Worm (Caenorhabditis elegans) whole organism, mixed stage, embryonic: ENCODE data around the gene R186.3.

ENCODE experiments used
- bed-3 ChIP-seq: fragments of 200-800 bp; sonication (Bioruptor generic); optimal IDR thresholded peaks from 3 replicates; lab custom pipeline; 2018; ENCODE audit warnings: mild to moderate bottlenecking, missing genetic modification characterization, moderate library complexity, missing compliant biosample characterization
- blmp-1 ChIP-seq: fragments of 150-350 bp; optimal IDR thresholded peaks from 2 replicates; lab custom pipeline; 2014; ENCODE audit warnings: missing biosample characterization, missing genetic modification characterization
- ceh-39 ChIP-seq: fragments of 150-350 bp; optimal IDR thresholded peaks from 2 replicates; lab custom pipeline; 2014; ENCODE audit warnings: missing biosample characterization, missing genetic modification characterization
- ceh-43 ChIP-seq: fragments of 200-800 bp; sonication (Bioruptor generic); optimal IDR thresholded peaks from 2 replicates; lab custom pipeline; 2018; ENCODE audit warnings: mild to moderate bottlenecking, missing genetic modification characterization, moderate library complexity, missing compliant biosample characterization
- ceh-83 ChIP-seq: fragments of 200-800 bp; sonication (Bioruptor generic); optimal IDR thresholded peaks from 2 replicates; lab custom pipeline; 2018; ENCODE audit warnings: mild to moderate bottlenecking, missing genetic modification characterization, missing compliant biosample characterization
- cnd-1 ChIP-seq: fragments of 200-800 bp; sonication (Bioruptor generic); optimal IDR thresholded peaks from 2 replicates; lab custom pipeline; 2018; ENCODE audit warnings: mild to moderate bottlenecking, missing genetic modification characterization, missing compliant biosample characterization
- elt-3 ChIP-seq: fragments of 150-350 bp; optimal IDR thresholded peaks from 2 replicates; lab custom pipeline; 2014; ENCODE audit warnings: missing biosample characterization, missing genetic modification characterization
- flh-1 ChIP-seq: fragments of 200-800 bp; sonication (Bioruptor generic); optimal IDR thresholded peaks from 2 replicates; lab custom pipeline; 2018; ENCODE audit warnings: mild to moderate bottlenecking, missing genetic modification characterization, moderate library complexity, missing compliant biosample characterization
- ham-2 ChIP-seq: fragments of 200-800 bp; sonication (Bioruptor generic); optimal IDR thresholded peaks from 2 replicates; lab custom pipeline; 2018; ENCODE audit warnings: mild to moderate bottlenecking, missing genetic modification characterization, missing compliant biosample characterization
- hlh-1 ChIP-seq: fragments of 150-350 bp; optimal IDR thresholded peaks from 2 replicates; lab custom pipeline; 2014; ENCODE audit warnings: missing biosample characterization, missing genetic modification reagents, missing genetic modification characterization
- lin-32 ChIP-seq: fragments of 200-800 bp; sonication (Bioruptor generic); optimal IDR thresholded peaks from 2 replicates; lab custom pipeline; 2018; ENCODE audit warnings: mild to moderate bottlenecking, missing genetic modification characterization, missing compliant biosample characterization
- lsy-2 ChIP-seq: fragments of 150-350 bp; optimal IDR thresholded peaks from 2 replicates; lab custom pipeline; 2014; ENCODE audit warnings: missing biosample characterization, missing genetic modification characterization
- mab-5 ChIP-seq: fragments of 150-350 bp; optimal IDR thresholded peaks from 2 replicates; lab custom pipeline; 2014; ENCODE audit warnings: missing biosample characterization, missing genetic modification characterization
- mep-1 ChIP-seq: fragments of 150-350 bp; optimal IDR thresholded peaks from 2 replicates; lab custom pipeline; 2017; ENCODE audit warnings: missing biosample characterization, missing genetic modification reagents, missing genetic modification characterization, inconsistent platforms
- nhr-12 ChIP-seq: fragments of 150-350 bp; optimal IDR thresholded peaks from 2 replicates; lab custom pipeline; 2014; ENCODE audit warnings: missing biosample characterization, missing genetic modification characterization
- nhr-2 ChIP-seq: fragments of 150-350 bp; optimal IDR thresholded peaks from 2 replicates; lab custom pipeline; 2014; ENCODE audit warnings: missing biosample characterization, missing genetic modification characterization
- nhr-237 ChIP-seq: fragments of 150-350 bp; optimal IDR thresholded peaks from 2 replicates; lab custom pipeline; 2014; ENCODE audit warnings: missing biosample characterization, missing genetic modification characterization
- nhr-28 ChIP-seq: fragments of 150-350 bp; optimal IDR thresholded peaks from 2 replicates; lab custom pipeline; 2014; ENCODE audit warnings: missing biosample characterization, missing genetic modification characterization
- nhr-76 ChIP-seq: sonication (generic microtip); optimal IDR thresholded peaks from 2 replicates; lab custom pipeline; 2017; ENCODE audit warnings: missing biosample characterization, missing genetic modification characterization
- pha-4 ChIP-seq: fragments of 150-350 bp; optimal IDR thresholded peaks from 2 replicates; lab custom pipeline; 2018; ENCODE audit warnings: missing biosample characterization, missing genetic modification reagents, missing genetic modification characterization
- snpc-4 ChIP-seq: fragments of 150-350 bp; optimal IDR thresholded peaks from 2 replicates; lab custom pipeline; 2014; ENCODE audit warnings: missing biosample characterization, missing genetic modification characterization
- sptf-1 ChIP-seq: sonication (generic microtip); optimal IDR thresholded peaks from 2 replicates; lab custom pipeline; 2017; ENCODE audit warnings: mild to moderate bottlenecking, missing genetic modification characterization, moderate library complexity, missing compliant biosample characterization
- unc-120 ChIP-seq: sonication (generic microtip); optimal IDR thresholded peaks from 2 replicates; lab custom pipeline; 2017; ENCODE audit warnings: missing genetic modification characterization, missing compliant biosample characterization; ENCODE audit not compliant: poor library complexity, severe bottlenecking
- unc-39 ChIP-seq: fragments of 150-350 bp; optimal IDR thresholded peaks from 2 replicates; lab custom pipeline; 2014; ENCODE audit warnings: missing biosample characterization, missing genetic modification characterization
- zip-8 ChIP-seq: fragments of 150-350 bp; optimal IDR thresholded peaks from 2 replicates; lab custom pipeline; 2014; ENCODE audit warnings: missing biosample characterization, missing genetic modification characterization

The R186.3 gene

ce11 chrV:12928929-12929532 is 38.0 kb downstream of the R186.3 start, which contains the start of gene T16G1.2:
T16G1.2 (plus strand) TSS chrV:12929482.
- TF ChIP-seq zip-8 (tag; lab: Kevin White, UChicago) (no peak), ceh-83 (GFP tag; lab: Kevin White, UChicago) (no peak), blmp-1 (tag; lab: Kevin White, UChicago) (peak; percentile 24), snpc-4 (tag; lab: Kevin White, UChicago) (no peak), flh-1 (GFP tag; lab: Kevin White, UChicago) (no peak), mep-1 (tag; lab: Kevin White, UChicago) (no peak), lsy-2 (tag; lab: Kevin White, UChicago) (no peak), mab-5 (tag; lab: Kevin White, UChicago) (no peak), bed-3 (no peak)
- TF ChIP-seq, all 35 proteins: peak for 1

- TF ChIP-seq ceh-83 (GFP tag; lab: Kevin White, UChicago) (no peak), snpc-4 (tag; lab: Kevin White, UChicago) (no peak), mab-5 (tag; lab: Kevin White, UChicago) (no peak)
Measured at ce11 chrV:12924128-12924527, 42.9 kb downstream of the R186.3 start, which contains the start of gene pqn-67. pqn-67 (plus strand) TSS chrV:12924428.

DNA sequence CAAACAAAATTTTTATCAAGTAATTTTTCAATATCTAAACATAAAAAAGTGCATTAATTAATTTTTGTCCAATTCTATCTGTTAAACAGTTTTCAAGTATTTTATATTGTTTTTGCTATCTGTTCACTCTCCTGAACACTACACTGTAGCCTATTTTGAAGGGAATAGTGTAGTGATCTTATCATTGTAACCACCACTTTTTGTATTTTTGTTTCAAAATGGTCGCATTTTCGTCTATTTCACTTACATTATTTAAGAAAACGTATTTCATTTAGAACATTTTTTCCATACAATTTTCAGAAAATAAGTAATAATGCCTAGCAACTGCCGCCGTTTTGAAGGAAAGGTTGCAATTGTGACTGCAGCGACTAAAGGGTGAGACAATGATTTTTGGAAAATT is 44.7 kb downstream of the R186.3 start, which contains the start of gene dhrs-4:
Gene dhrs-4 (plus strand): TSS at position 301 of the 400 bp plus-strand sequence.
- TF ChIP-seq ceh-43 (GFP tag; lab: Kevin White, UChicago) (no peak), pha-4 (tag; lab: Kevin White, UChicago) (no peak), hlh-1 (tag; lab: Kevin White, UChicago) (no peak), nhr-2 (tag; lab: Kevin White, UChicago) (no peak), flh-1 (GFP tag; lab: Kevin White, UChicago) (no peak), nhr-28 (no peak), nhr-76 (no peak), ceh-39 (tag; lab: Kevin White, UChicago) (no peak), nhr-237 (tag; lab: Kevin White, UChicago) (no peak), unc-120 (tag; lab: Kevin White, UChicago) (no peak), cnd-1 (tag; lab: Kevin White, UChicago) (no peak)

DNA sequence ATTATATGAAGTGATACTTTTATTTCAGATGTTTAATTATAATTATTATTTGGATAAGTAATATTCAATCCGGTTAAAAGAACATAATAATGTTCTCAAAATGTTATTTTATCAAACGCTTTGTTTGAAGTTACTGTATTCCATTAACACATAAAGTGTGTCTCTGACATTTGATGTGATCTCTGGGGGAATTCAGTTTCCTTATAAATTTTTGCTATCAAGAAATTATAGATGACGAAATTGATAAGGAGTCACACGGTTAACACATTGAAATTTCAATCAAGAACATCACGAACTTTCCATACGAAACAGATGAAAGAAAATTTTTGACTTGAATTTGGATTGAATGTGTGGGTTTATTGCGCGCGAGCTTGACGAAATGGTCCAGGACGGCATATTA is 45.3 kb downstream of the R186.3 start:
- no peak for TF ChIP-seq ham-2
- no peak for TF ChIP-seq mep-1 (tag; lab: Kevin White, UChicago)
- no peak for TF ChIP-seq nhr-28
- TF ChIP-seq zip-8 (tag; lab: Kevin White, UChicago): no peak
- no peak for TF ChIP-seq flh-1 (GFP tag; lab: Kevin White, UChicago)
- no peak for TF ChIP-seq lin-32

- TF ChIP-seq pha-4 (tag; lab: Kevin White, UChicago): no peak
- TF ChIP-seq sptf-1 (tag; lab: Kevin White, UChicago): no peak
- TF ChIP-seq lsy-2 (tag; lab: Kevin White, UChicago): no peak
- TF ChIP-seq elt-3 (tag; lab: Kevin White, UChicago): no peak
- no peak for TF ChIP-seq hlh-1 (tag; lab: Kevin White, UChicago)
- TF ChIP-seq nhr-28: no peak
- TF ChIP-seq nhr-76: no peak
- TF ChIP-seq ham-2: no peak
- no peak for TF ChIP-seq ceh-43 (GFP tag; lab: Kevin White, UChicago)
- TF ChIP-seq blmp-1 (tag; lab: Kevin White, UChicago): no peak
- TF ChIP-seq nhr-12 (tag; lab: Kevin White, UChicago): no peak
- TF ChIP-seq mep-1 (tag; lab: Kevin White, UChicago): no peak
- TF ChIP-seq unc-39 (tag; lab: Kevin White, UChicago): no peak
- no peak for TF ChIP-seq unc-120 (tag; lab: Kevin White, UChicago)
Measured at ce11 chrV:12919705-12920104, 47.3 kb downstream of the R186.3 start, which contains the start of gene lipl-1. lipl-1 (plus strand) TSS chrV:12919986.
